Fruit fly (Drosophila melanogaster): Measurements from ENCODE around the gene Mgat4a.

dm6 chr3L:14779289-14779688, 17.5 kb downstream of the Mgat4a start:
- no peak for TF ChIP-seq CG8478 (optimal IDR thresholded peaks at IDR 0.05)
- no peak for TF ChIP-seq CTCF (optimal IDR thresholded peaks at IDR 0.05)

All from S2 (cell line).